Worm (Caenorhabditis elegans) whole organism, L4 larva: ENCODE data around the gene hum-5.

Experiments used
- ctbp-1 ChIP-seq: fragments of 200-800 bp; sonication (Bioruptor generic); IDR thresholded peaks from 2 replicates; pipeline ENCODE4 v1.3.6; 2022; ENCODE audit warnings: missing genetic modification reagents, missing genetic modification characterization, missing compliant biosample characterization
- lin-39 ChIP-seq: fragments of 150-350 bp; optimal IDR thresholded peaks from 2 replicates; lab custom pipeline; 2014; ENCODE audit warnings: missing biosample characterization, missing genetic modification reagents, missing genetic modification characterization
- lir-3 ChIP-seq: sonication (generic microtip); optimal IDR thresholded peaks from 2 replicates; lab custom pipeline; 2016; ENCODE audit warnings: mild to moderate bottlenecking, missing genetic modification characterization, missing compliant biosample characterization
- madf-5 ChIP-seq, 2 experiments: fragments of 200-800 bp; sonication (Bioruptor generic); IDR thresholded peaks; 2 replicates each; pipeline ENCODE4 v1.3.6; 2022; ENCODE audit warnings: missing compliant biosample characterization in 2 of 2, missing genetic modification characterization in 2 of 2
- mep-1 ChIP-seq: fragments of 150-350 bp; sonication (generic microtip); optimal IDR thresholded peaks from 3 replicates; lab custom pipeline; 2014; ENCODE audit warnings: missing biosample characterization, missing genetic modification characterization
- nhr-11 ChIP-seq: fragments of 150-350 bp; optimal IDR thresholded peaks from 2 replicates; lab custom pipeline; 2014; ENCODE audit warnings: missing biosample characterization, missing genetic modification characterization
- tag-97 ChIP-seq: fragments of 200-800 bp; sonication (Bioruptor generic); IDR thresholded peaks from 2 replicates; pipeline ENCODE4 v1.3.6; 2022; ENCODE audit warnings: missing genetic modification characterization, missing compliant biosample characterization
- unc-130 ChIP-seq: sonication (generic microtip); optimal IDR thresholded peaks from 2 replicates; lab custom pipeline; 2016; ENCODE audit warnings: missing genetic modification reagents, missing genetic modification characterization, missing compliant biosample characterization
- zip-11 ChIP-seq: fragments of 200-800 bp; sonication (Bioruptor generic); IDR thresholded peaks from 2 replicates; pipeline ENCODE4 v1.3.6; 2022; ENCODE audit warnings: missing genetic modification characterization, missing compliant biosample characterization
- ztf-11 ChIP-seq: fragments of 150-350 bp; optimal IDR thresholded peaks from 2 replicates; lab custom pipeline; 2014; ENCODE audit warnings: missing biosample characterization, missing genetic modification characterization

- TF ChIP-seq tag-97 (GFP tag; lab: Robert Waterston, UW) = no peak
- no peak for TF ChIP-seq unc-130 (GFP tag; lab: Kevin White, UChicago)
- TF ChIP-seq ctbp-1 (GFP tag; lab: Robert Waterston, UW) = no peak
- TF ChIP-seq nhr-11 (tag; lab: Kevin White, UChicago) = no peak
- TF ChIP-seq madf-5 (GFP tag; IDR thresholded peaks at IDR 0.05; lab: Robert Waterston, UW) = no peak
- no peak for TF ChIP-seq mep-1
- no peak for TF ChIP-seq zip-11 (GFP tag; lab: Robert Waterston, UW)
- TF ChIP-seq lin-39 (tag; lab: Kevin White, UChicago) = no peak
- no peak for TF ChIP-seq ztf-11 (tag; lab: Kevin White, UChicago)
- no peak for TF ChIP-seq lir-3 (tag; lab: Kevin White, UChicago)
Measured at ce11 chrIII:4012036-4012435, 24.6 kb downstream of the hum-5 start, which contains the start of gene C36E8.4.
